Worm (Caenorhabditis elegans): ENCODE data around the gene fbxc-55.

ce11 chrII:3154383-3154782 is 15.6 kb downstream of the fbxc-55 start, which contains the start of gene sri-32:
- TF ChIP-seq W03F9.2 (tag; optimal IDR thresholded peaks at IDR 0.05) (no peak), dao-5 (tag; optimal IDR thresholded peaks at IDR 0.05) (no peak)
